Worm (Caenorhabditis elegans): ENCODE data around the gene era-1.

DNA sequence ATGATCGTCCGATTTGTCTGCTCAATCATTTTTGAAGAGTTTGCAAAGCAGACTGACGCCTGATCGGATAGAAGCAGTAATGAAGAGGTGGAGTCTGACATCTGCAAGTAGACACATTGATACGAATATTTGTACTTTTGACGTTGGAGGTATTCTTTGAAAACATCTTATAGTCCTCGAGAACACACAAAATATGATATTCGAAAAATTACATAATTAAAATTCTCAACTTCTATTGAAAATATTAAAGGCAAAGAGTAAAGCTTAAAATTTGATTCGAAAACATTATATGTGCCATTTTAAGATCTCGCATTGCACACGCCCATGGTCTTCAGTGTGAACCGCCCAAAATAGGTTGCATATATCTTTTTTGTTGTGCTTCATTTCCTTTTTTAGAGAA is 19.5 kb downstream of the era-1 start, which contains the start of gene ZC487.2:
- TF ChIP-seq zag-1 (tag; optimal IDR thresholded peaks at IDR 0.05) (no peak), nhr-11 (tag; optimal IDR thresholded peaks at IDR 0.05) (no peak), nhr-12 (tag; optimal IDR thresholded peaks at IDR 0.05) (no peak), crh-2 (tag; optimal IDR thresholded peaks at IDR 0.05) (no peak), lin-39 (tag; optimal IDR thresholded peaks at IDR 0.05) (no peak), skn-1 (tag; optimal IDR thresholded peaks at IDR 0.05) (no peak), unc-62 (GFP tag; optimal IDR thresholded peaks at IDR 0.05) (no peak), ztf-4 (tag; optimal IDR thresholded peaks at IDR 0.05) (no peak), snpc-4 (tag; optimal IDR thresholded peaks at IDR 0.05) (no peak), alr-1 (tag; optimal IDR thresholded peaks at IDR 0.05) (no peak), lin-13 (GFP tag; optimal IDR thresholded peaks at IDR 0.05) (no peak), C34F6.9 (tag; optimal IDR thresholded peaks at IDR 0.05) (no peak)

Data from whole organism, L2 larva.